Fruit fly (Drosophila melanogaster): ENCODE data around the gene HERC2.
"Not testable (repeated sequence)": the region's sequence is repeated elsewhere in the genome, so short reads cannot be mapped to it uniquely, and the experiment has no call there.

The HERC2 gene

dm6 chrX:20429482-20430204 lies 35.4 kb downstream of the HERC2 start, which contains the start of the genes CG11710 and mal:
Gene CG11710, minus strand, starts transcription at chrX:20429673.
Gene mal, plus strand, starts transcription at chrX:20429675.
- TF ChIP-seq noc (tag; optimal IDR thresholded peaks at IDR 0.05): peak; percentile 84

dm6 chrX:20433345-20434332 lies 39.4 kb downstream of the HERC2 start, which contains the start of gene CG1695:
Gene CG1695, plus strand, starts transcription at chrX:20433950.
- TF ChIP-seq noc (tag; optimal IDR thresholded peaks at IDR 0.05): no peak

dm6 chrX:20434534-20434933 lies 40.3 kb downstream of the HERC2 start:
- no peak for TF ChIP-seq noc (tag; optimal IDR thresholded peaks at IDR 0.05)

dm6 chrX:20436866-20437265 lies 42.7 kb downstream of the HERC2 start:
- no peak for TF ChIP-seq noc (tag; optimal IDR thresholded peaks at IDR 0.05)

dm6 chrX:20446071-20446470 lies 51.9 kb downstream of the HERC2 start, which contains the start of gene CG42578:
Gene CG42578, plus strand, starts transcription at chrX:20446371.
- TF ChIP-seq noc (tag; optimal IDR thresholded peaks at IDR 0.05): not testable (repeated sequence)

- TF ChIP-seq noc (tag; optimal IDR thresholded peaks at IDR 0.05): no peak
These were observed 53.8 kb downstream of the HERC2 start for dm6 chrX:20447865-20448584.

dm6 chrX:20448828-20449427 lies 54.7 kb downstream of the HERC2 start, which contains the start of gene tbc:
Gene tbc, plus strand, starts transcription at chrX:20449331.
- no peak for TF ChIP-seq noc (tag; optimal IDR thresholded peaks at IDR 0.05)

All from whole organism, larva.